Fruit fly (Drosophila melanogaster): ENCODE data around the gene Ugt302E1.
A peak's percentile ranks its signal among the peaks of the same experiment; 100 is the strongest.

Gene Ugt302E1

dm6 chr3R:11196648-11197388 lies 42.4 kb downstream of the Ugt302E1 start (continued):
- TF ChIP-seq B-H1 (GFP tag; IDR thresholded peaks at IDR 0.05) (peak; percentile 98), fd102C (GFP tag; optimal IDR thresholded peaks at IDR 0.05) (no peak), pros (GFP tag; optimal IDR thresholded peaks at IDR 0.05) (peak; percentile 77), Bdp1 (GFP tag; optimal IDR thresholded peaks at IDR 0.05) (peak; percentile 80), B-H2 (GFP tag; optimal IDR thresholded peaks at IDR 0.05) (peak; percentile 93), CG6765 (GFP tag; optimal IDR thresholded peaks at IDR 0.05) (peak; percentile 98), sim (GFP tag; IDR thresholded peaks at IDR 0.05) (peak; percentile 92), grn (GFP tag; optimal IDR thresholded peaks at IDR 0.05) (no peak), dpn (GFP tag; optimal IDR thresholded peaks at IDR 0.05) (peak; percentile 96 to 97), CG11560 (tag; IDR thresholded peaks at IDR 0.05) (peak; percentile 93), CG33213 (GFP tag; optimal IDR thresholded peaks at IDR 0.05) (no peak), psq (GFP tag; optimal IDR thresholded peaks at IDR 0.05) (peak; percentile 94), inv (GFP tag; IDR thresholded peaks at IDR 0.05; ENCODE audit: partially characterized antibody) (no peak), prd (optimal IDR thresholded peaks at IDR 0.05) (no peak), prd (GFP tag; IDR thresholded peaks at IDR 0.05) (peak; percentile 98), lab (GFP tag; optimal IDR thresholded peaks at IDR 0.05) (peak; percentile 99), ac (GFP tag; optimal IDR thresholded peaks at IDR 0.05) (peak; percentile 60), CG6254 (GFP tag; optimal IDR thresholded peaks at IDR 0.05) (peak; percentile 94), ranshi (GFP tag; IDR thresholded peaks at IDR 0.05) (peak; percentile 97), phol (tag; optimal IDR thresholded peaks at IDR 0.05) (peak; percentile 99), zfh1 (GFP tag; IDR thresholded peaks at IDR 0.05) (peak; percentile 97), CG14441 (GFP tag; IDR thresholded peaks at IDR 0.05) (peak; percentile 98), CG4617 (GFP tag; optimal IDR thresholded peaks at IDR 0.05; ENCODE audit: borderline replicate concordance) (peak; percentile 86), eve (GFP tag; optimal IDR thresholded peaks at IDR 0.05) (peak in 1 of 2 experiments; percentile 99), CG30431 (GFP tag; optimal IDR thresholded peaks at IDR 0.05) (peak; percentile 97), zen2 (GFP tag; IDR thresholded peaks at IDR 0.05; ENCODE audit: partially characterized antibody) (no peak), gsb-n (tag; optimal IDR thresholded peaks at IDR 0.05) (peak; percentile 98), disco-r (GFP tag; optimal IDR thresholded peaks at IDR 0.05) (peak; percentile 31), CG9215 (GFP tag; IDR thresholded peaks at IDR 0.05) (peak; percentile 99), Dp (GFP tag; optimal IDR thresholded peaks at IDR 0.05) (peak; percentile 23), run (tag; optimal IDR thresholded peaks at IDR 0.05) (peak; percentile 98), CG10654 (GFP tag; optimal IDR thresholded peaks at IDR 0.05) (peak; percentile 97), CG15011 (GFP tag; optimal IDR thresholded peaks at IDR 0.05) (peak; percentile 98), CG1792 (GFP tag; optimal IDR thresholded peaks at IDR 0.05) (peak; percentile 88), CG8388 (GFP tag; optimal IDR thresholded peaks at IDR 0.05) (peak; percentile 98), CG34376 (GFP tag; optimal IDR thresholded peaks at IDR 0.05) (peak; percentile 97), CG11695 (GFP tag; IDR thresholded peaks at IDR 0.05) (peak; percentile 99), CG18476 (GFP tag; optimal IDR thresholded peaks at IDR 0.05) (peak; percentile 96), bsh (GFP tag; optimal IDR thresholded peaks at IDR 0.05) (peak in 1 of 2 experiments; percentile 98), Dip2 (GFP tag; IDR thresholded peaks at IDR 0.05) (peak; percentile 80), C15 (GFP tag; IDR thresholded peaks at IDR 0.05) (peak; percentile 96), Stat92E (GFP tag; optimal IDR thresholded peaks at IDR 0.05) (peak in 1 of 3 experiments; percentile 99), zf30C (GFP tag; optimal IDR thresholded peaks at IDR 0.05) (no peak), Kr (GFP tag; optimal IDR thresholded peaks at IDR 0.05) (no peak), Rx (GFP tag; IDR thresholded peaks at IDR 0.05) (peak; percentile 90), Dref (GFP tag; IDR thresholded peaks at IDR 0.05) (peak; percentile 44), ind (GFP tag; optimal IDR thresholded peaks at IDR 0.05) (peak; percentile 98), Nf-YB (GFP tag; optimal IDR thresholded peaks at IDR 0.05) (peak; percentile 89), wek (GFP tag; optimal IDR thresholded peaks at IDR 0.05) (peak; percentile 57)
